Worm (Caenorhabditis elegans): Measurements from ENCODE around the gene fbxb-79.

- no peak for TF ChIP-seq Y105C5A.15 (GFP tag; IDR thresholded peaks at IDR 0.05)
- no peak for TF ChIP-seq R02D3.7 (tag; optimal IDR thresholded peaks at IDR 0.05)
- no peak for TF ChIP-seq hif-1 (tag; optimal IDR thresholded peaks at IDR 0.05)
- no peak for TF ChIP-seq nhr-237 (tag; optimal IDR thresholded peaks at IDR 0.05)
- TF ChIP-seq snpc-4 (tag; optimal IDR thresholded peaks at IDR 0.05), result no peak
- TF ChIP-seq nhr-11 (tag; optimal IDR thresholded peaks at IDR 0.05), result no peak
- TF ChIP-seq skn-1 (tag; optimal IDR thresholded peaks at IDR 0.05), result no peak
- no peak for TF ChIP-seq nhr-28 (tag; optimal IDR thresholded peaks at IDR 0.05)
- TF ChIP-seq F49E8.2 (tag; optimal IDR thresholded peaks at IDR 0.05; ENCODE audit: borderline replicate concordance), result no peak
Observed at ce11 chrIV:11229013-11229412, 39.7 kb upstream of the fbxb-79 start.

Measured in whole organism, L4 larva.